Worm (Caenorhabditis elegans): ENCODE results near the gene Y15E3A.3.

The Y15E3A.3 gene

ce11 chrX:15365235-15365634 is 39.6 kb upstream of the Y15E3A.3 start (continued):
- TF ChIP-seq dmd-4 (tag; optimal IDR thresholded peaks at IDR 0.05) (no peak), ztf-1 (GFP tag; conservative IDR thresholded peaks at IDR 0.05) (no peak), unc-55 (GFP tag; optimal IDR thresholded peaks at IDR 0.05) (peak; percentile 28), ceh-16 (tag; optimal IDR thresholded peaks at IDR 0.05) (peak; percentile 33), fos-1 (tag; optimal IDR thresholded peaks at IDR 0.05) (peak; percentile 36), blmp-1 (tag; optimal IDR thresholded peaks at IDR 0.05; ENCODE audit: insufficient read depth) (no peak), ztf-4 (tag; optimal IDR thresholded peaks at IDR 0.05) (peak; percentile 58), ztf-11 (tag; optimal IDR thresholded peaks at IDR 0.05) (no peak), elt-3 (tag; optimal IDR thresholded peaks at IDR 0.05) (no peak), skn-1 (tag; optimal IDR thresholded peaks at IDR 0.05) (no peak), elt-1 (tag; optimal IDR thresholded peaks at IDR 0.05) (no peak), lsy-2 (tag; optimal IDR thresholded peaks at IDR 0.05) (peak; percentile 15 to 79), lin-39 (tag; optimal IDR thresholded peaks at IDR 0.05) (no peak), mdl-1 (tag; optimal IDR thresholded peaks at IDR 0.05) (peak; percentile 82 to 88), snpc-4 (tag; optimal IDR thresholded peaks at IDR 0.05) (peak; percentile 39), unc-62 (GFP tag; optimal IDR thresholded peaks at IDR 0.05) (peak; percentile 62), nhr-6 (tag; optimal IDR thresholded peaks at IDR 0.05) (peak; percentile 87), lin-11 (tag; optimal IDR thresholded peaks at IDR 0.05) (peak; percentile 2)

ce11 chrX:15362152-15362922 is 36.7 kb upstream of the Y15E3A.3 start:
- TF ChIP-seq snpc-4 (tag; optimal IDR thresholded peaks at IDR 0.05), result peak; percentile 51
- no peak for TF ChIP-seq ceh-82 (tag; optimal IDR thresholded peaks at IDR 0.05)

DNA sequence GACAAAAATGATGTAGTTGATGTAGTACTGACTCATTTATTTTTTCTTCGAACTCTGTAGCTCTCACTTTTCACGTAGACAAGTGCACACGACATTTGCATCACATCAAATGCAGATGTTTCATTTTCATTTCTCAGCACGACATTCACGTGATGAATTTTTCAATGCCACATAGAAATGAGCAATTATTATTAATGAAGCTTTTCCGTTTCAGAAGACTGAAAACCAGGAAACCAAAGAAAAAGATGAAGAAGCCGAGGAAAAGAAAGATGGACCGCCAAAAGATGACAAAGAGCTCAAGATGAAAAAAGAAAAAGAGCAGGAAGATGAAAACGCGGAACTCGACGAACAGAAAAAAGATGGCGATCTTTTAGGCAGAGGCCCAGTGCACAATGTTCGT is 30.0 kb upstream of the Y15E3A.3 start:
- no peak for TF ChIP-seq lin-11 (tag; optimal IDR thresholded peaks at IDR 0.05)
- no peak for TF ChIP-seq unc-39 (tag; optimal IDR thresholded peaks at IDR 0.05)
- no peak for TF ChIP-seq sem-4 (tag; optimal IDR thresholded peaks at IDR 0.05)
- TF ChIP-seq Y55F3AM.14 (GFP tag; optimal IDR thresholded peaks at IDR 0.05), result no peak
- TF ChIP-seq blmp-1 (tag; optimal IDR thresholded peaks at IDR 0.05; ENCODE audit: insufficient read depth), result no peak
- no peak for TF ChIP-seq elt-3 (tag; optimal IDR thresholded peaks at IDR 0.05)
- TF ChIP-seq ztf-11 (tag; optimal IDR thresholded peaks at IDR 0.05), result no peak
- no peak for TF ChIP-seq fos-1 (tag; optimal IDR thresholded peaks at IDR 0.05)
- no peak for TF ChIP-seq nhr-12 (tag; optimal IDR thresholded peaks at IDR 0.05)
- TF ChIP-seq nhr-23 (tag; optimal IDR thresholded peaks at IDR 0.05), result no peak
- TF ChIP-seq nhr-77 (tag; optimal IDR thresholded peaks at IDR 0.05), result no peak
- no peak for TF ChIP-seq ceh-16 (tag; optimal IDR thresholded peaks at IDR 0.05)
- TF ChIP-seq sma-9 (GFP tag; optimal IDR thresholded peaks at IDR 0.05), result peak; percentile 41
- TF ChIP-seq sma-9 (tag; optimal IDR thresholded peaks at IDR 0.05), result no peak
- no peak for TF ChIP-seq mdl-1 (tag; optimal IDR thresholded peaks at IDR 0.05)
- TF ChIP-seq mab-5 (tag; optimal IDR thresholded peaks at IDR 0.05), result no peak
- no peak for TF ChIP-seq peb-1 (tag; optimal IDR thresholded peaks at IDR 0.05)
- no peak for TF ChIP-seq ama-1 (optimal IDR thresholded peaks at IDR 0.05)
- TF ChIP-seq sma-3 (GFP tag; optimal IDR thresholded peaks at IDR 0.05), result no peak
- peak; percentile 71 for TF ChIP-seq crh-2 (tag; optimal IDR thresholded peaks at IDR 0.05)
- peak; percentile 6 for TF ChIP-seq nhr-21 (tag; optimal IDR thresholded peaks at IDR 0.05)
- TF ChIP-seq F13H6.1 (tag; optimal IDR thresholded peaks at IDR 0.05), result no peak
- no peak for TF ChIP-seq nhr-6 (tag; optimal IDR thresholded peaks at IDR 0.05)
- peak; percentile 63 for TF ChIP-seq C34F6.9 (tag; optimal IDR thresholded peaks at IDR 0.05)
- TF ChIP-seq nhr-10 (tag; optimal IDR thresholded peaks at IDR 0.05), result no peak
- TF ChIP-seq lsy-2 (tag; optimal IDR thresholded peaks at IDR 0.05), result peak in 1 of 2 experiments; percentile 61
- peak; percentile 21 for TF ChIP-seq nhr-129 (tag; optimal IDR thresholded peaks at IDR 0.05)
- no peak for TF ChIP-seq R02D3.7 (tag; optimal IDR thresholded peaks at IDR 0.05)
- TF ChIP-seq lin-39 (tag; optimal IDR thresholded peaks at IDR 0.05), result no peak
- TF ChIP-seq skn-1 (tag; optimal IDR thresholded peaks at IDR 0.05), result no peak
- no peak for TF ChIP-seq ZK546.5 (tag; optimal IDR thresholded peaks at IDR 0.05)
- TF ChIP-seq dmd-4 (tag; optimal IDR thresholded peaks at IDR 0.05), result no peak
- peak; percentile 32 for TF ChIP-seq lin-13 (GFP tag; optimal IDR thresholded peaks at IDR 0.05)
- peak; percentile 34 for TF ChIP-seq ztf-4 (tag; optimal IDR thresholded peaks at IDR 0.05)
- TF ChIP-seq nhr-25 (tag; optimal IDR thresholded peaks at IDR 0.05), result no peak
- TF ChIP-seq zag-1 (tag; optimal IDR thresholded peaks at IDR 0.05), result no peak
- TF ChIP-seq alr-1 (tag; optimal IDR thresholded peaks at IDR 0.05), result no peak
- peak; percentile 65 for TF ChIP-seq unc-55 (GFP tag; optimal IDR thresholded peaks at IDR 0.05)
- TF ChIP-seq mbf-1 (tag; optimal IDR thresholded peaks at IDR 0.05), result no peak

All from whole organism, L2 larva.